Worm (Caenorhabditis elegans): ENCODE data around the gene F13D12.8.

The F13D12.8 gene

ce11 chrII:11724362-11724761 is 8.0 kb downstream of the F13D12.8 start:
- TF ChIP-seq ama-1 (optimal IDR thresholded peaks at IDR 0.05) (no peak), ahr-1 (tag; optimal IDR thresholded peaks at IDR 0.05) (no peak), ttx-3 (tag; optimal IDR thresholded peaks at IDR 0.05) (no peak), sdc-2 (tag; optimal IDR thresholded peaks at IDR 0.05) (no peak), elt-4 (tag; optimal IDR thresholded peaks at IDR 0.05) (no peak), dmd-4 (tag; optimal IDR thresholded peaks at IDR 0.05; ENCODE audit: borderline replicate concordance) (no peak), unc-3 (GFP tag; conservative IDR thresholded peaks at IDR 0.05) (no peak), unc-3 (tag; optimal IDR thresholded peaks at IDR 0.05) (no peak), unc-55 (GFP tag; optimal IDR thresholded peaks at IDR 0.05) (peak; percentile 29), Y22D7AL.16 (tag; optimal IDR thresholded peaks at IDR 0.05) (no peak), unc-42 (tag; optimal IDR thresholded peaks at IDR 0.05) (peak; percentile 86), ceh-19 (GFP tag; optimal IDR thresholded peaks at IDR 0.05) (no peak), ceh-31 (tag; optimal IDR thresholded peaks at IDR 0.05) (peak; percentile 34), tbx-7 (tag; optimal IDR thresholded peaks at IDR 0.05) (no peak), ets-4 (tag; optimal IDR thresholded peaks at IDR 0.05) (no peak), dve-1 (tag; optimal IDR thresholded peaks at IDR 0.05) (no peak), pha-2 (tag; optimal IDR thresholded peaks at IDR 0.05) (no peak), syd-9 (tag; optimal IDR thresholded peaks at IDR 0.05) (no peak), ceh-18 (tag; optimal IDR thresholded peaks at IDR 0.05) (peak; percentile 33), fkh-6 (tag; optimal IDR thresholded peaks at IDR 0.05) (no peak), zip-5 (tag; optimal IDR thresholded peaks at IDR 0.05) (no peak), hlh-15 (tag; optimal IDR thresholded peaks at IDR 0.05) (no peak), nfya-1 (tag; optimal IDR thresholded peaks at IDR 0.05) (peak; percentile 17), ceh-22 (tag; optimal IDR thresholded peaks at IDR 0.05) (no peak), hlh-6 (tag; optimal IDR thresholded peaks at IDR 0.05) (no peak), C08G9.2 (tag; optimal IDR thresholded peaks at IDR 0.05) (no peak)

ce11 chrII:11723904-11724303 is 8.5 kb downstream of the F13D12.8 start, which contains the start of gene ldh-1:
Gene ldh-1, plus strand, starts transcription at chrII:11724204.
- TF ChIP-seq ceh-48 (tag; optimal IDR thresholded peaks at IDR 0.05) (no peak), nhr-232 (tag; optimal IDR thresholded peaks at IDR 0.05) (no peak), ttx-3 (tag; optimal IDR thresholded peaks at IDR 0.05) (no peak), ref-2 (tag; optimal IDR thresholded peaks at IDR 0.05) (no peak), ceh-30 (tag; optimal IDR thresholded peaks at IDR 0.05) (no peak), ztf-16 (tag; optimal IDR thresholded peaks at IDR 0.05) (no peak), eyg-1 (tag; optimal IDR thresholded peaks at IDR 0.05) (no peak), elt-2 (tag; optimal IDR thresholded peaks at IDR 0.05) (no peak), ceh-18 (tag; optimal IDR thresholded peaks at IDR 0.05) (no peak), fax-1 (tag; optimal IDR thresholded peaks at IDR 0.05) (no peak), che-1 (tag; optimal IDR thresholded peaks at IDR 0.05) (no peak), C08G9.2 (tag; optimal IDR thresholded peaks at IDR 0.05) (no peak), Y22D7AL.16 (tag; optimal IDR thresholded peaks at IDR 0.05) (no peak), hlh-13 (GFP tag; optimal IDR thresholded peaks at IDR 0.05) (no peak), K09A11.1 (tag; optimal IDR thresholded peaks at IDR 0.05; ENCODE audit: insufficient read depth) (no peak), madf-2 (tag; optimal IDR thresholded peaks at IDR 0.05) (no peak), unc-86 (tag; optimal IDR thresholded peaks at IDR 0.05) (no peak)

ce11 chrII:11722164-11722563 is 10.2 kb downstream of the F13D12.8 start:
- TF ChIP-seq pqm-1 (tag; optimal IDR thresholded peaks at IDR 0.05) (no peak), ceh-14 (tag; optimal IDR thresholded peaks at IDR 0.05) (no peak), gmeb-2 (tag; optimal IDR thresholded peaks at IDR 0.05) (no peak), unc-86 (tag; optimal IDR thresholded peaks at IDR 0.05) (no peak), lin-11 (tag; optimal IDR thresholded peaks at IDR 0.05) (no peak), tbx-2 (tag; optimal IDR thresholded peaks at IDR 0.05) (no peak), ceh-2 (tag; optimal IDR thresholded peaks at IDR 0.05) (no peak), ceh-45 (GFP tag; IDR thresholded peaks at IDR 0.05) (no peak), hlh-13 (GFP tag; optimal IDR thresholded peaks at IDR 0.05) (no peak), dve-1 (tag; optimal IDR thresholded peaks at IDR 0.05) (no peak)
